Worm (Caenorhabditis elegans): Measurements from ENCODE around the gene gpcp-1.

gpcp-1 gene

ce11 chrX:3070322-3070721 is 40.1 kb downstream of the gpcp-1 start, which contains the start of gene ceh-31:
Gene ceh-31 (minus strand): TSS chrX:3070422.
- no peak for TF ChIP-seq lsy-2 (tag; optimal IDR thresholded peaks at IDR 0.05)
- TF ChIP-seq ces-1 (GFP tag; optimal IDR thresholded peaks at IDR 0.05) = no peak
- no peak for TF ChIP-seq mep-1 (tag; optimal IDR thresholded peaks at IDR 0.05)
- no peak for TF ChIP-seq blmp-1 (tag; optimal IDR thresholded peaks at IDR 0.05)
- no peak for TF ChIP-seq elt-1 (tag; optimal IDR thresholded peaks at IDR 0.05; ENCODE audit: borderline replicate concordance, insufficient read depth)
- no peak for TF ChIP-seq unc-39 (tag; optimal IDR thresholded peaks at IDR 0.05)
- TF ChIP-seq lin-13 (tag; optimal IDR thresholded peaks at IDR 0.05) = no peak

- no peak for TF ChIP-seq mab-5 (tag; optimal IDR thresholded peaks at IDR 0.05)
- no peak for TF ChIP-seq ceh-39 (tag; optimal IDR thresholded peaks at IDR 0.05)
- peak; percentile 48 for TF ChIP-seq ces-1 (GFP tag; optimal IDR thresholded peaks at IDR 0.05)
- TF ChIP-seq lsy-2 (tag; optimal IDR thresholded peaks at IDR 0.05) = no peak
These were observed 43.4 kb downstream of the gpcp-1 start for ce11 chrX:3067052-3067451.

- no peak for TF ChIP-seq sem-2 (GFP tag; optimal IDR thresholded peaks at IDR 0.05)
- no peak for TF ChIP-seq blmp-1 (tag; optimal IDR thresholded peaks at IDR 0.05)
- TF ChIP-seq sptf-1 (tag; optimal IDR thresholded peaks at IDR 0.05) = no peak
- TF ChIP-seq flh-1 (GFP tag; optimal IDR thresholded peaks at IDR 0.05) = no peak
- no peak for TF ChIP-seq ceh-83 (GFP tag; optimal IDR thresholded peaks at IDR 0.05)
- no peak for TF ChIP-seq elt-1 (tag; optimal IDR thresholded peaks at IDR 0.05; ENCODE audit: borderline replicate concordance, insufficient read depth)
- no peak for TF ChIP-seq nhr-12 (tag; optimal IDR thresholded peaks at IDR 0.05)
- TF ChIP-seq hlh-1 (tag; optimal IDR thresholded peaks at IDR 0.05) = no peak
- TF ChIP-seq nhr-2 (tag; optimal IDR thresholded peaks at IDR 0.05) = no peak
- TF ChIP-seq unc-39 (tag; optimal IDR thresholded peaks at IDR 0.05) = no peak
- no peak for TF ChIP-seq bed-3 (GFP tag; optimal IDR thresholded peaks at IDR 0.05)
- TF ChIP-seq lin-13 (tag; optimal IDR thresholded peaks at IDR 0.05) = no peak
- TF ChIP-seq unc-62 (GFP tag; optimal IDR thresholded peaks at IDR 0.05) = no peak
- no peak for TF ChIP-seq mls-2 (tag; optimal IDR thresholded peaks at IDR 0.05)
- TF ChIP-seq ztf-11 (tag; optimal IDR thresholded peaks at IDR 0.05) = no peak
- no peak for TF ChIP-seq lin-32 (GFP tag; optimal IDR thresholded peaks at IDR 0.05)
These were observed 47.2 kb downstream of the gpcp-1 start, which contains the start of gene ceh-30 for ce11 chrX:3063274-3063673. Gene ceh-30 (plus strand): TSS chrX:3063574.

DNA sequence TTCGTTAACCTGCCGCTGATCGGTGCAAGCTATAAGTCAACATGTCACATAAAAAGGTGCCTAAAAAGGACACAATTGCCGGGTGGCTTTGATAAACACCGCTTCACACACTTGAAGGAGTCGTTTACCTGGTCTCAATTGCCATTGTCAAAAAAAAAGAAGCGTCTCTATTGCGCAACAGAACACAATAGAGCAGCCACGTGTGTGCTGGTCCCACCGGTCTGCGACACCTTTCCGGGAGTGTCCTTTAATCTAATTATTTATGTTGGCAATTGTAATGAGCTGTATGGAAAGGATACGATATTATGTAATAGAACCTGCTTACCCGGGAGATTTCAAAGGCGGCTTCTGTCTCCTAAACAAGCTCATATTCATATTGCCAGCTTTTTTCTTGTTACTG is 48.7 kb downstream of the gpcp-1 start:
- no peak for TF ChIP-seq lin-32 (GFP tag; optimal IDR thresholded peaks at IDR 0.05)
- no peak for TF ChIP-seq lin-13 (tag; optimal IDR thresholded peaks at IDR 0.05)
- no peak for TF ChIP-seq mab-5 (tag; optimal IDR thresholded peaks at IDR 0.05)
- TF ChIP-seq zip-8 (tag; optimal IDR thresholded peaks at IDR 0.05) = peak; percentile 55
- TF ChIP-seq ceh-43 (GFP tag; optimal IDR thresholded peaks at IDR 0.05) = no peak
- TF ChIP-seq nhr-2 (tag; optimal IDR thresholded peaks at IDR 0.05) = peak; percentile 75

DNA sequence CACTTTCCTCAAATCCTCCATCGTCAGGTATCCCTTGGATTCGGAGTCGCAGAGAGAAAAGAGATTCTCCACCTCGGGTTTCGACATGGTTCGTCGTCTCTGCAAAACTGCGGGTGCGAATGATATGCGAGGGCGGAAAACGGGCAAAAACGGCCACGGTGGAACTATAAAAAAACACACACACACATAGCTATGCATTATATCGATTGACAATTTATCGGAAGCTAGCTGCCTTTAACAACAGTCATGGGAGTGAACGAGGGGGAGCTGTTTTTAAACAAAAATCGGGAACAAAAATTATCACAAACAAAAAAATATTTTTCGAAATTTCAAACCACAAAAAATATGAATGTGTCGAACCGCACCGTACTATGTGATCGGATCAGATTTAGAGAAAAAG is 51.1 kb downstream of the gpcp-1 start, which contains the start of gene rsef-1:
Gene rsef-1 (minus strand): TSS at position 101 of the 400 bp plus-strand sequence.
- no peak for TF ChIP-seq nhr-2 (tag; optimal IDR thresholded peaks at IDR 0.05)
- no peak for TF ChIP-seq drap-1 (GFP tag; optimal IDR thresholded peaks at IDR 0.05)
- no peak for TF ChIP-seq mls-2 (tag; optimal IDR thresholded peaks at IDR 0.05)
- TF ChIP-seq flh-1 (GFP tag; optimal IDR thresholded peaks at IDR 0.05) = no peak
- TF ChIP-seq nhr-76 (tag; optimal IDR thresholded peaks at IDR 0.05) = no peak
- no peak for TF ChIP-seq elt-3 (tag; optimal IDR thresholded peaks at IDR 0.05)
- TF ChIP-seq unc-39 (tag; optimal IDR thresholded peaks at IDR 0.05) = no peak
- no peak for TF ChIP-seq ceh-39 (tag; optimal IDR thresholded peaks at IDR 0.05)
- TF ChIP-seq ham-2 (GFP tag; optimal IDR thresholded peaks at IDR 0.05) = no peak
- no peak for TF ChIP-seq cnd-1 (tag; optimal IDR thresholded peaks at IDR 0.05)
- TF ChIP-seq sem-2 (GFP tag; optimal IDR thresholded peaks at IDR 0.05) = no peak

- TF ChIP-seq lin-13 (tag; optimal IDR thresholded peaks at IDR 0.05) = no peak
- no peak for TF ChIP-seq pha-4 (tag; optimal IDR thresholded peaks at IDR 0.05)
- TF ChIP-seq nhr-2 (tag; optimal IDR thresholded peaks at IDR 0.05) = no peak
- no peak for TF ChIP-seq flh-1 (GFP tag; optimal IDR thresholded peaks at IDR 0.05)
- TF ChIP-seq hlh-1 (tag; optimal IDR thresholded peaks at IDR 0.05) = no peak
- TF ChIP-seq lsy-2 (tag; optimal IDR thresholded peaks at IDR 0.05) = no peak
- TF ChIP-seq blmp-1 (tag; optimal IDR thresholded peaks at IDR 0.05) = no peak
- TF ChIP-seq snpc-4 (tag; optimal IDR thresholded peaks at IDR 0.05) = no peak
- TF ChIP-seq elt-3 (tag; optimal IDR thresholded peaks at IDR 0.05) = no peak
- no peak for TF ChIP-seq nhr-237 (tag; optimal IDR thresholded peaks at IDR 0.05)
- TF ChIP-seq sem-2 (GFP tag; optimal IDR thresholded peaks at IDR 0.05) = no peak
- TF ChIP-seq M03D4.4 (tag; optimal IDR thresholded peaks at IDR 0.05) = no peak
- TF ChIP-seq unc-39 (tag; optimal IDR thresholded peaks at IDR 0.05) = no peak
- no peak for TF ChIP-seq cnd-1 (tag; optimal IDR thresholded peaks at IDR 0.05)
These were observed 52.8 kb downstream of the gpcp-1 start for ce11 chrX:3057656-3058055.

Data from whole organism, mixed stage, embryonic.